Fruit fly (Drosophila melanogaster): ENCODE measurements around the gene pr.

DNA sequence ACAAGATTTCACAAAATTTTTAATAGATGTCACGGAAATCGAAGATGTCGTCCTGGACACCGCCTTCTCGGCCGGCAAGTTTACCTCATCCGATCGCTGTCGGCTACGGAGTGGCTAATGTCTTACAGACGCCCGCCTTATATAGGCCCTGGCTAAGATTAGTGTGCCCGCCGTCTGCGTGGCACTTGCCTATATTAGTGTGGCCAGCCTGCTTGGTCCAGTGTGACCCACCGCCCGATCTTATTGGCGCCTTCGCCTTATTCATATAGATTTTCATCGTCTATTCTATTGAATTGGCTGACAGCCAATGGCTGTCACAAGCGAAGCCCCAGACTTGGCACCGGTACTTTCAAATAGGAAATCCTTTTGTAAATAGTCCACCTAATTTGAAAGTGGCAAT is 40.6 kb upstream of the pr start:
- TF ChIP-seq pan (optimal IDR thresholded peaks at IDR 0.05), result no peak
- no peak for TF ChIP-seq usp (GFP tag; optimal IDR thresholded peaks at IDR 0.05)
- no peak for TF ChIP-seq psq (optimal IDR thresholded peaks at IDR 0.05)

All from whole organism.